Fruit fly (Drosophila melanogaster) whole organism, pupa: ENCODE results near the gene bumpel.

Source experiments
- CG12605 ChIP-seq: fragments of 200-800 bp; sonication (Bioruptor generic); IDR thresholded peaks from 2 replicates; pipeline ENCODE4 v1.3.6; 2022; ENCODE audit warnings: missing biosample characterization, missing genetic modification characterization
- CG14655 ChIP-seq: fragments of 200-800 bp; sonication (Bioruptor generic); optimal IDR thresholded peaks from 3 replicates; lab custom pipeline; 2017; ENCODE audit warnings: mild to moderate bottlenecking, missing biosample characterization, missing genetic modification reagents, missing genetic modification characterization
- CG15710 ChIP-seq: fragments of 200-800 bp; sonication (Bioruptor generic); optimal IDR thresholded peaks from 2 replicates; lab custom pipeline; 2018; ENCODE audit warnings: missing biosample characterization, mild to moderate bottlenecking, missing genetic modification characterization, moderate library complexity
- CG17806 ChIP-seq: fragments of 200-800 bp; sonication (Bioruptor generic); optimal IDR thresholded peaks from 2 replicates; lab custom pipeline; 2018; ENCODE audit warnings: missing biosample characterization, mild to moderate bottlenecking, missing genetic modification characterization, moderate library complexity
- CG32121 ChIP-seq: fragments of 200-800 bp; sonication (Bioruptor generic); IDR thresholded peaks from 2 replicates; pipeline ENCODE4 v1.3.6; 2022; ENCODE audit warnings: missing biosample characterization, missing genetic modification characterization
- CG4496 ChIP-seq: fragments of 200-800 bp; sonication (Bioruptor generic); IDR thresholded peaks from 3 replicates; pipeline ENCODE4 v1.3.6; 2022; ENCODE audit warnings: missing biosample characterization, missing genetic modification characterization
- CG9948 ChIP-seq: fragments of 200-800 bp; sonication (Bioruptor generic); optimal IDR thresholded peaks from 2 replicates; lab custom pipeline; 2018; ENCODE audit warnings: missing biosample characterization, mild to moderate bottlenecking, missing genetic modification characterization, moderate library complexity
- EcR ChIP-seq: fragments of 200-800 bp; sonication (Bioruptor generic); optimal IDR thresholded peaks from 3 replicates; lab custom pipeline; 2019; ENCODE audit warnings: missing biosample characterization, missing genetic modification characterization, mild to moderate bottlenecking, moderate library complexity, missing genetic modification reagents
- Ets98B ChIP-seq: fragments of 200-800 bp; sonication (Bioruptor generic); IDR thresholded peaks from 2 replicates; pipeline ENCODE4 v1.3.6; 2022; ENCODE audit warnings: missing biosample characterization, missing genetic modification characterization
- Pif1A ChIP-seq: fragments of 200-800 bp; sonication (Bioruptor generic); optimal IDR thresholded peaks from 3 replicates; lab custom pipeline; 2016; ENCODE audit warnings: missing biosample characterization, missing genetic modification characterization
- Pif1B ChIP-seq: fragments of 200-800 bp; sonication (Bioruptor generic); optimal IDR thresholded peaks from 3 replicates; lab custom pipeline; 2016; ENCODE audit warnings: missing biosample characterization, missing genetic modification characterization
- fd96Ca ChIP-seq: fragments of 200-800 bp; sonication (Bioruptor generic); IDR thresholded peaks from 3 replicates; pipeline ENCODE4 v1.3.6; 2022; ENCODE audit warnings: missing biosample characterization, missing genetic modification characterization
- gl ChIP-seq: fragments of 200-800 bp; sonication (Bioruptor generic); optimal IDR thresholded peaks from 2 replicates; lab custom pipeline; 2018; ENCODE audit warnings: missing biosample characterization, mild to moderate bottlenecking, missing genetic modification characterization
- rn ChIP-seq: fragments of 200-800 bp; sonication (Bioruptor generic); IDR thresholded peaks from 2 replicates; pipeline ENCODE4 v1.3.6; 2022; ENCODE audit warnings: missing biosample characterization, missing genetic modification characterization

dm6 chr3R:11372053-11373016 is 46.1 kb downstream of the bumpel start:
- TF ChIP-seq Ets98B: no peak
- peak; percentile 5 for TF ChIP-seq Pif1A (GFP tag; lab: Kevin White, UChicago)
- no peak for TF ChIP-seq CG15710 (tag; lab: Kevin White, UChicago)
- TF ChIP-seq CG17806: no peak
- no peak for TF ChIP-seq rn (GFP tag; lab: Robert Waterston, UW)
- no peak; the same call in 1 of the 2 replicates for TF ChIP-seq CG12605 (GFP tag; lab: Robert Waterston, UW)
- TF ChIP-seq CG9948 (tag; lab: Kevin White, UChicago): no peak
- no peak; the same call in 2 of the 3 replicates for TF ChIP-seq CG4496 (GFP tag; lab: Robert Waterston, UW)
- no peak for TF ChIP-seq CG32121 (GFP tag; lab: Robert Waterston, UW)
- TF ChIP-seq EcR (GFP tag; lab: Kevin White, UChicago): no peak
- no peak for TF ChIP-seq gl (tag; lab: Kevin White, UChicago)
- TF ChIP-seq CG14655 (GFP tag; lab: Kevin White, UChicago): no peak
- TF ChIP-seq Pif1B (GFP tag; lab: Kevin White, UChicago): no peak
- no peak for TF ChIP-seq fd96Ca
